Fruit fly (Drosophila melanogaster) whole organism, embryonic: ENCODE measurements around the gene Targ2.
A peak's percentile ranks its signal among the peaks of the same experiment; 100 is the strongest.

Experiments
- Atf6 ChIP-seq: fragments of 200-800 bp; sonication (Bioruptor generic); IDR thresholded peaks from 2 replicates; pipeline ENCODE4 v1.3.6; 2022; ENCODE audit warnings: missing biosample characterization, missing genetic modification characterization
- BEAF-32 ChIP-seq: fragments of 200-800 bp; sonication (Bioruptor generic); optimal IDR thresholded peaks from 3 replicates; lab custom pipeline; 2017; ENCODE audit warnings: missing biosample characterization, missing genetic modification characterization, mild to moderate bottlenecking, moderate library complexity, missing genetic modification reagents
- CG10209 ChIP-seq: fragments of 200-800 bp; sonication (Bioruptor generic); optimal IDR thresholded peaks from 3 replicates; lab custom pipeline; 2017; ENCODE audit warnings: missing biosample characterization, mild to moderate bottlenecking, missing genetic modification characterization, missing genetic modification reagents
- CG12219 ChIP-seq: fragments of 200-800 bp; sonication (Bioruptor generic); optimal IDR thresholded peaks from 3 replicates; lab custom pipeline; 2018; ENCODE audit warnings: missing biosample characterization, mild to moderate bottlenecking, missing genetic modification characterization
- CG12769 ChIP-seq: fragments of 200-800 bp; sonication (Bioruptor generic); optimal IDR thresholded peaks from 2 replicates; lab custom pipeline; 2019; ENCODE audit warnings: missing biosample characterization, mild to moderate bottlenecking, missing genetic modification characterization, moderate library complexity
- CG14441 ChIP-seq: fragments of 200-800 bp; sonication (Bioruptor generic); IDR thresholded peaks from 2 replicates; pipeline ENCODE4 v1.3.6; 2022; ENCODE audit warnings: missing biosample characterization, missing genetic modification characterization
- CG1529 ChIP-seq: fragments of 200-800 bp; sonication (Bioruptor generic); optimal IDR thresholded peaks from 3 replicates; lab custom pipeline; 2018; ENCODE audit warnings: missing biosample characterization, missing genetic modification characterization
- CG16863 ChIP-seq: fragments of 200-800 bp; sonication (Bioruptor generic); optimal IDR thresholded peaks from 3 replicates; lab custom pipeline; 2016; ENCODE audit warnings: missing biosample characterization, missing genetic modification characterization
- CG17612 ChIP-seq: fragments of 200-800 bp; sonication (Bioruptor generic); IDR thresholded peaks from 2 replicates; pipeline ENCODE4 v1.3.6; 2022; ENCODE audit warnings: missing biosample characterization, missing genetic modification characterization
- CG17802 ChIP-seq: fragments of 200-800 bp; sonication (Bioruptor generic); optimal IDR thresholded peaks from 2 replicates; lab custom pipeline; 2018; ENCODE audit warnings: missing biosample characterization, mild to moderate bottlenecking, missing genetic modification characterization, moderate library complexity
- CG1832 ChIP-seq: fragments of 200-800 bp; sonication (Bioruptor generic); optimal IDR thresholded peaks from 2 replicates; lab custom pipeline; 2017; ENCODE audit warnings: missing biosample characterization, mild to moderate bottlenecking, missing genetic modification characterization, inconsistent platforms
- CG18764 ChIP-seq: fragments of 200-800 bp; sonication (Bioruptor generic); optimal IDR thresholded peaks from 3 replicates; lab custom pipeline; 2016; ENCODE audit warnings: missing biosample characterization, missing genetic modification characterization
- CG2116 ChIP-seq: fragments of 200-800 bp; sonication (Bioruptor generic); optimal IDR thresholded peaks from 3 replicates; lab custom pipeline; 2018; ENCODE audit warnings: missing biosample characterization, mild to moderate bottlenecking, missing genetic modification characterization
- CG2199 ChIP-seq: fragments of 200-800 bp; sonication (Bioruptor generic); IDR thresholded peaks from 3 replicates; pipeline ENCODE4 v1.3.6; 2022; ENCODE audit warnings: missing biosample characterization, missing genetic modification characterization
- CG2202 ChIP-seq: fragments of 200-800 bp; sonication (Bioruptor generic); optimal IDR thresholded peaks from 2 replicates; lab custom pipeline; 2018; ENCODE audit warnings: missing biosample characterization, mild to moderate bottlenecking, missing genetic modification characterization
- CG4282 ChIP-seq: fragments of 200-800 bp; sonication (Bioruptor generic); optimal IDR thresholded peaks from 2 replicates; lab custom pipeline; 2016; ENCODE audit warnings: missing biosample characterization, missing genetic modification characterization
- CG6765 ChIP-seq: fragments of 200-800 bp; sonication (Bioruptor generic); optimal IDR thresholded peaks from 3 replicates; lab custom pipeline; 2017; ENCODE audit warnings: missing biosample characterization, mild to moderate bottlenecking, missing genetic modification characterization
- CG6813 ChIP-seq: fragments of 200-800 bp; sonication (Bioruptor generic); optimal IDR thresholded peaks from 2 replicates; lab custom pipeline; 2017; ENCODE audit warnings: missing biosample characterization, missing genetic modification characterization, mild to moderate bottlenecking, moderate library complexity, missing genetic modification reagents
- CG7745 ChIP-seq: fragments of 200-800 bp; sonication (Bioruptor generic); optimal IDR thresholded peaks from 2 replicates; lab custom pipeline; 2018; ENCODE audit warnings: missing biosample characterization, mild to moderate bottlenecking, missing genetic modification characterization, moderate library complexity
- CG7987 ChIP-seq: fragments of 200-800 bp; sonication (Bioruptor generic); optimal IDR thresholded peaks from 2 replicates; lab custom pipeline; 2018; ENCODE audit warnings: missing biosample characterization, mild to moderate bottlenecking, missing genetic modification characterization, moderate library complexity
- CG8290 ChIP-seq, 3 experiments: fragments of 200-800 bp; sonication (Bioruptor generic); optimal IDR thresholded peaks; 2 replicates each; lab custom pipeline; 2016 to 2019; ENCODE audit warnings: missing biosample characterization in 3 of 3, missing genetic modification characterization in 3 of 3, mild to moderate bottlenecking in 2 of 3, moderate library complexity in 1 of 3
- CG8388 ChIP-seq: fragments of 200-800 bp; sonication (Bioruptor generic); optimal IDR thresholded peaks from 2 replicates; lab custom pipeline; 2019; ENCODE audit warnings: missing biosample characterization, mild to moderate bottlenecking, missing genetic modification characterization, moderate library complexity
- CG8765 ChIP-seq: fragments of 200-800 bp; sonication (Bioruptor generic); IDR thresholded peaks from 2 replicates; pipeline ENCODE4 v1.3.6; 2022; ENCODE audit warnings: missing biosample characterization, missing genetic modification characterization
- Dbx ChIP-seq: fragments of 200-800 bp; sonication (Bioruptor generic); IDR thresholded peaks from 3 replicates; pipeline ENCODE4 v1.3.6; 2022; ENCODE audit warnings: missing biosample characterization, missing genetic modification characterization
- Dll ChIP-seq: fragments of 200-800 bp; sonication (Bioruptor generic); IDR thresholded peaks from 4 replicates; pipeline ENCODE4 v1.3.6; 2022; ENCODE audit warnings: missing biosample characterization, missing genetic modification characterization; ENCODE audit not compliant: partially characterized antibody
- Elba2 ChIP-seq: fragments of 200-800 bp; sonication (Bioruptor generic); optimal IDR thresholded peaks from 3 replicates; lab custom pipeline; 2016; ENCODE audit warnings: missing biosample characterization, missing genetic modification characterization
- Hmr ChIP-seq: fragments of 200-800 bp; sonication (Bioruptor generic); optimal IDR thresholded peaks from 3 replicates; lab custom pipeline; 2017; ENCODE audit warnings: mild to moderate bottlenecking, missing biosample characterization, missing genetic modification reagents, missing genetic modification characterization
- Hr51 ChIP-seq, 2 experiments: fragments of 200-800 bp; sonication (Bioruptor generic); optimal IDR thresholded peaks; 2 replicates in 1 of 2; 3 replicates in 1 of 2; lab custom pipeline; 2016 to 2018; ENCODE audit warnings: missing biosample characterization in 2 of 2, missing genetic modification characterization in 2 of 2, mild to moderate bottlenecking in 1 of 2, moderate library complexity in 1 of 2
- NC2β ChIP-seq: fragments of 200-800 bp; sonication (Bioruptor generic); optimal IDR thresholded peaks from 2 replicates; lab custom pipeline; 2016; ENCODE audit warnings: missing biosample characterization, missing genetic modification characterization
- Optix ChIP-seq: fragments of 200-800 bp; sonication (Bioruptor generic); IDR thresholded peaks from 3 replicates; pipeline ENCODE4 v1.3.6; 2022; ENCODE audit warnings: missing biosample characterization, missing genetic modification characterization
- PHDP ChIP-seq: fragments of 200-800 bp; sonication (Bioruptor generic); optimal IDR thresholded peaks from 3 replicates; lab custom pipeline; 2018; ENCODE audit warnings: missing biosample characterization, mild to moderate bottlenecking, missing genetic modification characterization, moderate library complexity
- Sox100B ChIP-seq: fragments of 200-800 bp; sonication (Bioruptor generic); optimal IDR thresholded peaks from 3 replicates; lab custom pipeline; 2018; ENCODE audit warnings: missing biosample characterization, mild to moderate bottlenecking, missing genetic modification characterization
- Stat92E ChIP-seq, 3 experiments: fragments of >200 bp in 2 of 3; fragments of 200-800 bp in 1 of 3; sonication (Bioruptor generic) in 1 of 3; optimal IDR thresholded peaks; 2 replicates each; lab custom pipeline; 2017 to 2019; ENCODE audit warnings: missing biosample characterization in 3 of 3, missing genetic modification characterization in 3 of 3, mild to moderate bottlenecking in 1 of 3, moderate library complexity in 1 of 3
- crol ChIP-seq: fragments of 200-800 bp; sonication (Bioruptor generic); IDR thresholded peaks from 2 replicates; pipeline ENCODE4 v1.3.6; 2022; ENCODE audit warnings: missing biosample characterization, missing genetic modification characterization
- crp ChIP-seq, 2 experiments: fragments of 200-800 bp; sonication (Bioruptor generic); optimal IDR thresholded peaks; 2 replicates in 1 of 2; 3 replicates in 1 of 2; lab custom pipeline; 2017; ENCODE audit warnings: missing biosample characterization in 2 of 2, missing genetic modification characterization in 2 of 2, mild to moderate bottlenecking in 1 of 2, moderate library complexity in 1 of 2
- dm ChIP-seq: fragments of 200-800 bp; sonication (Bioruptor generic); optimal IDR thresholded peaks from 3 replicates; lab custom pipeline; 2016; ENCODE audit warnings: missing biosample characterization, missing genetic modification characterization
- dmrt11E ChIP-seq: fragments of 200-800 bp; sonication (Bioruptor generic); optimal IDR thresholded peaks from 3 replicates; lab custom pipeline; 2018; ENCODE audit warnings: missing biosample characterization, mild to moderate bottlenecking, missing genetic modification characterization, moderate library complexity
- eyg ChIP-seq: fragments of 200-800 bp; sonication (Bioruptor generic); optimal IDR thresholded peaks from 3 replicates; lab custom pipeline; 2016; ENCODE audit warnings: missing biosample characterization, missing genetic modification characterization
- gce ChIP-seq: fragments of 200-800 bp; sonication (Bioruptor generic); IDR thresholded peaks from 3 replicates; pipeline ENCODE4 v1.3.6; 2022; ENCODE audit warnings: missing biosample characterization, missing genetic modification characterization
- gsb-n ChIP-seq: fragments of 200-800 bp; sonication (Bioruptor generic); optimal IDR thresholded peaks from 3 replicates; lab custom pipeline; 2018; ENCODE audit warnings: missing biosample characterization, mild to moderate bottlenecking, missing genetic modification characterization
- lola ChIP-seq, 3 experiments: fragments of >200 bp in 2 of 3; fragments of 200-800 bp in 1 of 3; sonication (Bioruptor generic) in 1 of 3; optimal IDR thresholded peaks; 2 replicates each; lab custom pipeline; 2017 to 2019; ENCODE audit warnings: missing biosample characterization in 3 of 3, missing genetic modification characterization in 3 of 3, mild to moderate bottlenecking in 1 of 3, moderate library complexity in 1 of 3
- lov ChIP-seq, 2 experiments: fragments of 200-800 bp in 1 of 2; fragments of >200 bp in 1 of 2; sonication (Bioruptor generic) in 1 of 2; IDR thresholded peaks in 1 of 2; optimal IDR thresholded peaks in 1 of 2; 2 replicates in 1 of 2; 3 replicates in 1 of 2; pipeline versions ENCODE4 v1.3.6 to Lab custom; 2017 to 2022; ENCODE audit warnings: missing biosample characterization in 1 of 2, missing genetic modification characterization in 1 of 2
- mirr ChIP-seq: fragments of 200-800 bp; sonication (Bioruptor generic); optimal IDR thresholded peaks from 3 replicates; lab custom pipeline; 2018; ENCODE audit warnings: missing biosample characterization, mild to moderate bottlenecking, missing genetic modification characterization
- ro ChIP-seq: fragments of 200-800 bp; sonication (Bioruptor generic); IDR thresholded peaks from 2 replicates; pipeline ENCODE4 v1.3.6; 2022; ENCODE audit warnings: missing biosample characterization, missing genetic modification characterization
- sens ChIP-seq: fragments of 200-800 bp; sonication (Bioruptor generic); peaks from one replicate; lab custom pipeline; 2016; ENCODE audit warnings: missing biosample characterization, missing genetic modification characterization
- shn ChIP-seq: fragments of 200-800 bp; sonication (Bioruptor generic); optimal IDR thresholded peaks from 3 replicates; lab custom pipeline; 2016; ENCODE audit warnings: missing biosample characterization, missing genetic modification characterization
- twi ChIP-seq: fragments of 200-800 bp; optimal IDR thresholded peaks from 2 replicates; lab custom pipeline; 2019; ENCODE audit warnings: missing biosample characterization, mild to moderate bottlenecking, missing genetic modification characterization, moderate library complexity
- z ChIP-seq: fragments of 200-800 bp; sonication (Bioruptor generic); IDR thresholded peaks from 3 replicates; pipeline ENCODE4 v1.3.6; 2022; ENCODE audit warnings: missing biosample characterization, missing genetic modification characterization

The Targ2 gene

DNA sequence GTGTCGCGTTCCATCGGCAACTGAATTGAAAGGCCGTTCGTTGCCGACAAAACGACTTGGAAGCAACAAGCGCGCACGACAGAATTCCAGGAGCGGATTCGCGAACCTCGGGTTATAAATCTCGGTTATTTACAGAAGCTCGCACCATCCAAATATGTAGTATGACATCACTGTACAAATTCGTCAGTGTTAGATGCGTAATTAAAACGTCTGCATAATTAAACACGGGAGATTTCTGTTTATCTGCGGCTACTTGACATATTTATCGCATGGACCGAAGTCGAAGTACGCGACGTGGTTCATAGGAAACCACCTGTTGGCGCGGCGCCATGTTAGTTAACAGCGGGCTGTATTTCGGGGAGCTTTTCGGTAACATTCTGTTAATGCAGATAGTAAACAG, 31.1 kb downstream of the Targ2 start, which contains the start of gene Ac78C (continued):
- TF ChIP-seq BEAF-32 (GFP tag; lab: Kevin White, UChicago) = no peak
- TF ChIP-seq CG8388 = peak; percentile 62
- TF ChIP-seq mirr (GFP tag; lab: Kevin White, UChicago) = peak; percentile 98
- TF ChIP-seq CG8765 = no peak; the same call in 1 of the 2 replicates
- peak; percentile 92 for TF ChIP-seq Dbx (GFP tag; lab: Robert Waterston, UW)
- peak; percentile 62 for TF ChIP-seq Sox100B
- TF ChIP-seq twi (tag; lab: Kevin White, UChicago) = no peak
- peak; percentile 91 for TF ChIP-seq CG6813
- peak; percentile 86 for TF ChIP-seq PHDP (tag; lab: Kevin White, UChicago)
- no peak for TF ChIP-seq lov (optimal IDR thresholded peaks at IDR 0.05; lab: Kevin White, UChicago)
- peak; percentile 56; the same call in 1 of the 3 replicates for TF ChIP-seq lov (GFP tag; IDR thresholded peaks at IDR 0.05; lab: Robert Waterston, UW)
- TF ChIP-seq CG2202 (tag; lab: Kevin White, UChicago) = no peak
- TF ChIP-seq Dll (GFP tag; lab: Robert Waterston, UW) = 0 out of 4 replicates have a peak, but pooled peaks have one; percentile 15
- TF ChIP-seq shn (GFP tag; lab: Kevin White, UChicago) = peak; percentile 78
- no peak for TF ChIP-seq dmrt11E
- no peak for TF ChIP-seq z
- no peak for TF ChIP-seq Stat92E (GFP tag; optimal IDR thresholded peaks at IDR 0.05; lab: Kevin White, UChicago)
- TF ChIP-seq CG17802 (tag; lab: Kevin White, UChicago) = peak; percentile 48
- peak; percentile 83 for TF ChIP-seq CG16863
- peak; percentile 83; the same call in 2 of the 3 replicates for TF ChIP-seq gce (GFP tag; lab: Robert Waterston, UW)
- peak; percentile 43 for TF ChIP-seq ro (GFP tag; lab: Robert Waterston, UW)
- peak; percentile 63 for TF ChIP-seq dm (GFP tag; lab: Kevin White, UChicago)
- TF ChIP-seq CG7987 (GFP tag; lab: Kevin White, UChicago) = peak; percentile 85
- TF ChIP-seq crp (GFP tag; optimal IDR thresholded peaks at IDR 0.05; lab: Kevin White, UChicago) = no peak
- TF ChIP-seq Elba2 (GFP tag; lab: Kevin White, UChicago) = no peak
- TF ChIP-seq CG2116 (GFP tag; lab: Kevin White, UChicago) = no peak
- peak; percentile 82 for TF ChIP-seq CG12219
- TF ChIP-seq CG1832 (GFP tag; lab: Kevin White, UChicago) = no peak
- TF ChIP-seq gsb-n (tag; lab: Kevin White, UChicago) = no peak
- peak; percentile 91 for TF ChIP-seq Hmr (GFP tag; lab: Kevin White, UChicago)
- peak; percentile 72 for TF ChIP-seq CG10209 (GFP tag; lab: Kevin White, UChicago)
- peak; percentile 76 for TF ChIP-seq CG18764 (GFP tag; lab: Kevin White, UChicago)
- peak; percentile 77; the same call in 1 of the 3 replicates for TF ChIP-seq CG2199 (GFP tag; lab: Robert Waterston, UW)
- no peak for TF ChIP-seq lola (GFP tag; optimal IDR thresholded peaks at IDR 0.05; lab: Kevin White, UChicago)
- peak; percentile 97 for TF ChIP-seq CG12769 (tag; lab: Kevin White, UChicago)
- peak; percentile 77 for TF ChIP-seq Optix (GFP tag; lab: Robert Waterston, UW)
- TF ChIP-seq CG8290 (GFP tag; optimal IDR thresholded peaks at IDR 0.05; lab: Kevin White, UChicago) = no peak
- TF ChIP-seq CG8290 (tag; optimal IDR thresholded peaks at IDR 0.05; lab: Kevin White, UChicago) = peak in 1 of 2 experiments; percentile 98
- peak; percentile 89 for TF ChIP-seq CG14441 (GFP tag; lab: Robert Waterston, UW)
- peak; percentile 83 for TF ChIP-seq CG4282 (GFP tag; lab: Kevin White, UChicago)
- peak; percentile 46 for TF ChIP-seq CG1529 (GFP tag; lab: Kevin White, UChicago)
- TF ChIP-seq Hr51 (GFP tag; optimal IDR thresholded peaks at IDR 0.05; lab: Kevin White, UChicago) = peak; percentile 73 to 82
- peak; percentile 94 for TF ChIP-seq sens (GFP tag; lab: Kevin White, UChicago)
- no peak for TF ChIP-seq crol (GFP tag; lab: Robert Waterston, UW)
- no peak for TF ChIP-seq CG7745 (tag; lab: Kevin White, UChicago)
- TF ChIP-seq CG17612 (GFP tag; lab: Robert Waterston, UW) = 0 out of 2 replicates have a peak, but pooled peaks have one; percentile 19
- peak; percentile 70 for TF ChIP-seq NC2β (GFP tag; lab: Kevin White, UChicago)
- TF ChIP-seq CG6765 = peak; percentile 84
- peak; percentile 92 for TF ChIP-seq eyg
- peak; percentile 90 for TF ChIP-seq Atf6 (GFP tag; lab: Robert Waterston, UW)
